Fruit fly (Drosophila melanogaster) whole organism: ENCODE results near the gene CG3008.

Source experiments
- CG8478 ChIP-seq: fragments of >200 bp; optimal IDR thresholded peaks from 2 replicates; lab custom pipeline; 2018; ENCODE audit warnings: inconsistent platforms
- Dll ChIP-seq: fragments of >200 bp; optimal IDR thresholded peaks from 2 replicates; lab custom pipeline; 2017
- EcR ChIP-seq, 2 experiments: fragments of >200 bp; optimal IDR thresholded peaks; 2 replicates each; lab custom pipeline; 2017; ENCODE audit warnings: missing biosample characterization in 2 of 2, missing genetic modification characterization in 2 of 2, missing genetic modification reagents in 2 of 2
- pan ChIP-seq: fragments of >200 bp; optimal IDR thresholded peaks from 2 replicates; lab custom pipeline; 2017
- psq ChIP-seq: fragments of >200 bp; optimal IDR thresholded peaks from 2 replicates; lab custom pipeline; 2017
- usp ChIP-seq: fragments of >200 bp; optimal IDR thresholded peaks from 2 replicates; lab custom pipeline; 2017; ENCODE audit warnings: missing biosample characterization, missing genetic modification characterization, mixed read lengths

DNA sequence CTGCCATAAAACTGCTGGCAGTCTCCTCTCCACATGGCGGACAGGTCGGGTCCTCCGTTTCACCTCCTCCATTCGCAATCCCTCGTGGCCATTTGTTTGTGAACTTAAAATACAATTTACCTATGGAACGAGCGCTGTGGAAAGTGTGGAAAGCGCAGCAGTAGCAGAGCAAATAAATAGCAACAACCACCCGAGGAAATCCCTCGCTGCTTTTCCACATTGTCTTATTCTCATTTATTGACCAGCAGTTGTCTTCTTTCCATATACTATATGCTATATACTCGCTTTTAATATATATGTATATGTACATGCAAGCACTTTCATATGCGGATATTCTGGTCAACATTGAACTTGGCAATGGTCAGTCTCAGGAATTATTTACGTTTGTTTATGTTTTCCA is 49.2 kb downstream of the CG3008 start, which contains the start of gene hoe1:
- TF ChIP-seq Dll, result no peak
- no peak for TF ChIP-seq pan (lab: Kevin White, UChicago)
- TF ChIP-seq EcR (GFP tag; optimal IDR thresholded peaks at IDR 0.05; lab: Kevin White, UChicago), result no peak
- TF ChIP-seq CG8478 (lab: Kevin White, UChicago), result no peak
- TF ChIP-seq usp, result no peak
- TF ChIP-seq psq (lab: Kevin White, UChicago), result no peak
